Fruit fly (Drosophila melanogaster) S2 (cell line): ENCODE data around the gene org-1.

Experiments used
- CG8478 ChIP-seq: fragments of >200 bp; optimal IDR thresholded peaks from 2 replicates; lab custom pipeline; 2018
- CTCF ChIP-seq, 2 experiments: fragments of >200 bp; optimal IDR thresholded peaks; 2 replicates each; lab custom pipeline; 2018

dm6 chrX:8466729-8467215, 11.9 kb upstream of the org-1 start:
- TF ChIP-seq CTCF (optimal IDR thresholded peaks at IDR 0.05; lab: Kevin White, UChicago) (no peak), CG8478 (no peak)
